Worm (Caenorhabditis elegans) whole organism, late embryonic: ENCODE results near the gene mrp-6.

Experiments
- F13H6.1 ChIP-seq: sonication (generic microtip); optimal IDR thresholded peaks from 2 replicates; lab custom pipeline; 2016; ENCODE audit warnings: missing genetic modification characterization, missing compliant biosample characterization
- ama-1 ChIP-seq: fragments of 150-350 bp; optimal IDR thresholded peaks from 2 replicates; lab custom pipeline; 2014
- ceh-2 ChIP-seq: sonication (generic microtip); optimal IDR thresholded peaks from 2 replicates; lab custom pipeline; 2016; ENCODE audit warnings: missing genotype, missing genetic modification characterization, missing compliant biosample characterization
- ceh-24 ChIP-seq: sonication (generic microtip); optimal IDR thresholded peaks from 2 replicates; lab custom pipeline; 2016; ENCODE audit warnings: mild to moderate bottlenecking, missing genetic modification characterization, missing compliant biosample characterization
- ceh-9 ChIP-seq: sonication (generic microtip); optimal IDR thresholded peaks from 2 replicates; lab custom pipeline; 2016; ENCODE audit warnings: mild to moderate bottlenecking, missing genetic modification characterization, inconsistent platforms, missing compliant biosample characterization
- elt-2 ChIP-seq: sonication (generic microtip); optimal IDR thresholded peaks from 2 replicates; lab custom pipeline; 2016; ENCODE audit warnings: missing genetic modification reagents, missing genetic modification characterization, missing compliant biosample characterization
- elt-4 ChIP-seq: sonication (generic microtip); optimal IDR thresholded peaks from 2 replicates; lab custom pipeline; 2016; ENCODE audit warnings: missing genetic modification characterization, missing compliant biosample characterization
- eyg-1 ChIP-seq: sonication (generic microtip); optimal IDR thresholded peaks from 2 replicates; lab custom pipeline; 2016; ENCODE audit warnings: missing genotype, missing genetic modification characterization, missing compliant biosample characterization
- fkh-10 ChIP-seq: fragments of 150-350 bp; optimal IDR thresholded peaks from 2 replicates; lab custom pipeline; 2014; ENCODE audit warnings: missing biosample characterization, missing genetic modification reagents, missing genetic modification characterization
- madf-2 ChIP-seq: sonication (generic microtip); optimal IDR thresholded peaks from 2 replicates; lab custom pipeline; 2017; ENCODE audit warnings: missing genetic modification characterization, missing compliant biosample characterization
- nhr-11 ChIP-seq: fragments of 150-350 bp; optimal IDR thresholded peaks from 2 replicates; lab custom pipeline; 2014; ENCODE audit warnings: missing biosample characterization, missing genetic modification characterization
- pax-1 ChIP-seq: fragments of 150-350 bp; optimal IDR thresholded peaks from 2 replicates; lab custom pipeline; 2014; ENCODE audit warnings: missing biosample characterization, missing genetic modification characterization
- ref-2 ChIP-seq: sonication (generic microtip); optimal IDR thresholded peaks from 2 replicates; lab custom pipeline; 2016; ENCODE audit warnings: missing genetic modification characterization, missing compliant biosample characterization
- sdc-2 ChIP-seq: sonication (generic microtip); optimal IDR thresholded peaks from 2 replicates; lab custom pipeline; 2016; ENCODE audit warnings: missing genotype, missing genetic modification characterization, missing compliant biosample characterization

- TF ChIP-seq F13H6.1 (no peak), pax-1 (tag; lab: Kevin White, UChicago) (no peak), elt-4 (no peak), eyg-1 (tag; lab: Kevin White, UChicago) (no peak), ama-1 (lab: Kevin White, UChicago) (no peak), ceh-24 (tag; lab: Kevin White, UChicago) (no peak), ref-2 (tag; lab: Kevin White, UChicago) (no peak), nhr-11 (tag; lab: Kevin White, UChicago) (no peak), madf-2 (tag; lab: Kevin White, UChicago) (no peak), fkh-10 (no peak), elt-2 (tag; lab: Kevin White, UChicago) (no peak), ceh-9 (tag; lab: Kevin White, UChicago) (no peak), sdc-2 (tag; lab: Kevin White, UChicago) (no peak), ceh-2 (tag; lab: Kevin White, UChicago) (no peak)
Observed at ce11 chrX:4196431-4196830, 9.9 kb upstream of the mrp-6 start, which contains the start of gene F20B6.4.
